Fruit fly (Drosophila melanogaster) whole organism, embryonic: ENCODE measurements around the gene CG7342.

Source experiments
- Antp ChIP-seq: fragments of 200-800 bp; sonication (Bioruptor generic); optimal IDR thresholded peaks from 3 replicates; lab custom pipeline; 2016; ENCODE audit warnings: missing biosample characterization, missing genetic modification characterization
- CG10654 ChIP-seq: fragments of 200-800 bp; sonication (Bioruptor generic); optimal IDR thresholded peaks from 2 replicates; lab custom pipeline; 2016; ENCODE audit warnings: missing biosample characterization, missing genetic modification characterization
- CG11695 ChIP-seq: fragments of 200-800 bp; sonication (Bioruptor generic); IDR thresholded peaks from 3 replicates; pipeline ENCODE4 v1.3.6; 2022; ENCODE audit warnings: missing biosample characterization, missing genetic modification characterization
- CG12659 ChIP-seq: fragments of 200-800 bp; sonication (Bioruptor generic); optimal IDR thresholded peaks from 3 replicates; lab custom pipeline; 2017; ENCODE audit warnings: mild to moderate bottlenecking, missing biosample characterization, missing genetic modification reagents, missing genetic modification characterization
- CG1602 ChIP-seq: fragments of 200-800 bp; sonication (Bioruptor generic); optimal IDR thresholded peaks from 3 replicates; lab custom pipeline; 2016; ENCODE audit warnings: missing biosample characterization, missing genetic modification characterization
- CG1603 ChIP-seq: fragments of 200-800 bp; sonication (Bioruptor generic); optimal IDR thresholded peaks from 2 replicates; lab custom pipeline; 2019; ENCODE audit warnings: missing biosample characterization, mild to moderate bottlenecking, missing genetic modification characterization, moderate library complexity
- CG18476 ChIP-seq: fragments of 200-800 bp; sonication (Bioruptor generic); optimal IDR thresholded peaks from 2 replicates; lab custom pipeline; 2016; ENCODE audit warnings: missing biosample characterization, mild to moderate bottlenecking, missing genetic modification characterization
- CG2199 ChIP-seq: fragments of 200-800 bp; sonication (Bioruptor generic); IDR thresholded peaks from 3 replicates; pipeline ENCODE4 v1.3.6; 2022; ENCODE audit warnings: missing biosample characterization, missing genetic modification characterization
- CG30020 ChIP-seq: fragments of 200-800 bp; optimal IDR thresholded peaks from 2 replicates; lab custom pipeline; 2019; ENCODE audit warnings: missing biosample characterization, mild to moderate bottlenecking, missing genetic modification characterization, moderate library complexity
- CG31224 ChIP-seq: fragments of 200-800 bp; sonication (Bioruptor generic); IDR thresholded peaks from 2 replicates; pipeline ENCODE4 v1.3.6; 2022; ENCODE audit warnings: missing biosample characterization, missing genetic modification characterization
- CG31441 ChIP-seq: fragments of 200-800 bp; sonication (Bioruptor generic); IDR thresholded peaks from 2 replicates; pipeline ENCODE4 v1.3.6; 2022; ENCODE audit warnings: missing biosample characterization, missing genetic modification characterization
- CG3838 ChIP-seq: fragments of 200-800 bp; sonication (Bioruptor generic); optimal IDR thresholded peaks from 3 replicates; lab custom pipeline; 2016; ENCODE audit warnings: missing biosample characterization, missing genetic modification characterization
- CG42726 ChIP-seq: fragments of 200-800 bp; sonication (Bioruptor generic); IDR thresholded peaks from 2 replicates; pipeline ENCODE4 v1.3.6; 2022; ENCODE audit warnings: missing biosample characterization, missing genetic modification characterization; ENCODE audit not compliant: partially characterized antibody
- CG6813 ChIP-seq: fragments of 200-800 bp; sonication (Bioruptor generic); optimal IDR thresholded peaks from 2 replicates; lab custom pipeline; 2017; ENCODE audit warnings: missing biosample characterization, missing genetic modification characterization, mild to moderate bottlenecking, moderate library complexity, missing genetic modification reagents
- CG7357 ChIP-seq: fragments of 200-800 bp; sonication (Bioruptor generic); IDR thresholded peaks from 3 replicates; pipeline ENCODE4 v1.3.6; 2022; ENCODE audit warnings: missing biosample characterization, missing genetic modification characterization
- CG7786 ChIP-seq: fragments of 200-800 bp; sonication (Bioruptor generic); optimal IDR thresholded peaks from 2 replicates; lab custom pipeline; 2016; ENCODE audit warnings: missing biosample characterization, missing genetic modification characterization
- CG8924 ChIP-seq: fragments of 200-800 bp; optimal IDR thresholded peaks from 3 replicates; lab custom pipeline; 2019; ENCODE audit warnings: missing biosample characterization, mild to moderate bottlenecking, missing genetic modification characterization, moderate library complexity
- CG8944 ChIP-seq: fragments of 200-800 bp; sonication (Bioruptor generic); optimal IDR thresholded peaks from 3 replicates; lab custom pipeline; 2016; ENCODE audit warnings: missing biosample characterization, missing genetic modification characterization
- CoRest ChIP-seq: fragments of 200-800 bp; sonication (Bioruptor generic); optimal IDR thresholded peaks from 3 replicates; lab custom pipeline; 2018; ENCODE audit warnings: missing biosample characterization, mild to moderate bottlenecking, missing genetic modification characterization, moderate library complexity
- Dfd ChIP-seq, 2 experiments: fragments of >200 bp; optimal IDR thresholded peaks; 2 replicates each; lab custom pipeline; 2017; ENCODE audit warnings: missing biosample characterization in 2 of 2, missing genetic modification characterization in 2 of 2
- HmgD ChIP-seq: fragments of 200-800 bp; sonication (Bioruptor generic); optimal IDR thresholded peaks from 3 replicates; lab custom pipeline; 2016; ENCODE audit warnings: missing biosample characterization, missing genetic modification characterization
- NfI ChIP-seq: fragments of 200-800 bp; sonication (Bioruptor generic); optimal IDR thresholded peaks from 3 replicates; lab custom pipeline; 2018; ENCODE audit warnings: missing biosample characterization, mild to moderate bottlenecking, missing genetic modification characterization, moderate library complexity
- Oaz ChIP-seq: fragments of 200-800 bp; sonication (Bioruptor generic); IDR thresholded peaks from 2 replicates; pipeline ENCODE4 v1.3.6; 2022; ENCODE audit warnings: missing biosample characterization, missing genetic modification characterization
- Optix ChIP-seq: fragments of 200-800 bp; sonication (Bioruptor generic); IDR thresholded peaks from 3 replicates; pipeline ENCODE4 v1.3.6; 2022; ENCODE audit warnings: missing biosample characterization, missing genetic modification characterization
- Pdp1 ChIP-seq, 2 experiments: fragments of 200-800 bp; sonication (Bioruptor generic); optimal IDR thresholded peaks; 3 replicates each; lab custom pipeline; 2016; ENCODE audit warnings: missing biosample characterization in 2 of 2, missing genetic modification characterization in 2 of 2, mild to moderate bottlenecking in 1 of 2, moderate library complexity in 1 of 2
- Poxn ChIP-seq: fragments of 200-800 bp; sonication (Bioruptor generic); IDR thresholded peaks from 2 replicates; pipeline ENCODE4 v1.3.6; 2022; ENCODE audit warnings: missing biosample characterization, missing genetic modification characterization
- Rfx ChIP-seq: fragments of 200-800 bp; sonication (Bioruptor generic); IDR thresholded peaks from 2 replicates; pipeline ENCODE4 v1.3.6; 2022; ENCODE audit warnings: missing biosample characterization, missing genetic modification characterization
- YL-1 ChIP-seq: fragments of 200-800 bp; sonication (Bioruptor generic); optimal IDR thresholded peaks from 3 replicates; lab custom pipeline; 2017; ENCODE audit warnings: missing biosample characterization, mild to moderate bottlenecking, missing genetic modification characterization
- bigmax ChIP-seq: fragments of 200-800 bp; sonication (Bioruptor generic); optimal IDR thresholded peaks from 2 replicates; lab custom pipeline; 2018; ENCODE audit warnings: missing biosample characterization, mild to moderate bottlenecking, missing genetic modification characterization
- cad ChIP-seq: fragments of >200 bp; optimal IDR thresholded peaks from 2 replicates; lab custom pipeline; 2017; ENCODE audit warnings: missing biosample characterization, missing genetic modification characterization
- cas ChIP-seq: fragments of 200-800 bp; sonication (Bioruptor generic); IDR thresholded peaks from 2 replicates; pipeline ENCODE4 v1.3.6; 2022; ENCODE audit warnings: missing biosample characterization, missing genetic modification characterization
- dan ChIP-seq: fragments of 200-800 bp; sonication (Bioruptor generic); IDR thresholded peaks from 2 replicates; pipeline ENCODE4 v1.3.6; 2022; ENCODE audit warnings: missing biosample characterization, missing genetic modification characterization
- disco-r ChIP-seq: fragments of 200-800 bp; sonication (Bioruptor generic); optimal IDR thresholded peaks from 2 replicates; lab custom pipeline; 2016; ENCODE audit warnings: missing biosample characterization, missing genetic modification characterization
- dmrt11E ChIP-seq: fragments of 200-800 bp; sonication (Bioruptor generic); optimal IDR thresholded peaks from 3 replicates; lab custom pipeline; 2018; ENCODE audit warnings: missing biosample characterization, mild to moderate bottlenecking, missing genetic modification characterization, moderate library complexity
- dysf ChIP-seq: fragments of 200-800 bp; sonication (Bioruptor generic); IDR thresholded peaks from 3 replicates; pipeline ENCODE4 v1.3.6; 2022; ENCODE audit warnings: missing biosample characterization, missing genetic modification characterization
- gcm2 ChIP-seq: fragments of 200-800 bp; sonication (Bioruptor generic); optimal IDR thresholded peaks from 2 replicates; lab custom pipeline; 2016; ENCODE audit warnings: missing biosample characterization, missing genetic modification characterization
- h ChIP-seq: fragments of >200 bp; optimal IDR thresholded peaks from 2 replicates; lab custom pipeline; 2017
- jing ChIP-seq: fragments of 200-800 bp; sonication (Bioruptor generic); optimal IDR thresholded peaks from 2 replicates; lab custom pipeline; 2018; ENCODE audit warnings: missing biosample characterization, mild to moderate bottlenecking, missing genetic modification characterization
- lab ChIP-seq: fragments of 200-800 bp; sonication (Bioruptor generic); optimal IDR thresholded peaks from 3 replicates; lab custom pipeline; 2017; ENCODE audit warnings: missing biosample characterization, missing genetic modification characterization, mild to moderate bottlenecking, moderate library complexity, missing genetic modification reagents
- luna ChIP-seq: fragments of 200-800 bp; sonication (Bioruptor generic); optimal IDR thresholded peaks from 2 replicates; lab custom pipeline; 2016; ENCODE audit warnings: missing biosample characterization, missing genetic modification characterization
- pb ChIP-seq: fragments of 200-800 bp; sonication (Bioruptor generic); optimal IDR thresholded peaks from 3 replicates; lab custom pipeline; 2016; ENCODE audit warnings: missing biosample characterization, missing genetic modification characterization
- pfk ChIP-seq: fragments of 200-800 bp; sonication (Bioruptor generic); optimal IDR thresholded peaks from 2 replicates; lab custom pipeline; 2018; ENCODE audit warnings: missing biosample characterization, mild to moderate bottlenecking, missing genetic modification characterization, moderate library complexity
- rib ChIP-seq: fragments of 200-800 bp; sonication (Bioruptor generic); IDR thresholded peaks from 2 replicates; pipeline ENCODE4 v1.3.6; 2022; ENCODE audit warnings: missing biosample characterization, missing genetic modification characterization
- ro ChIP-seq: fragments of 200-800 bp; sonication (Bioruptor generic); IDR thresholded peaks from 2 replicates; pipeline ENCODE4 v1.3.6; 2022; ENCODE audit warnings: missing biosample characterization, missing genetic modification characterization
- slou ChIP-seq: fragments of 200-800 bp; sonication (Bioruptor generic); optimal IDR thresholded peaks from 3 replicates; lab custom pipeline; 2016; ENCODE audit warnings: missing biosample characterization, missing genetic modification characterization
- so ChIP-seq: fragments of 200-800 bp; sonication (Bioruptor generic); IDR thresholded peaks from 3 replicates; pipeline ENCODE4 v1.3.6; 2022; ENCODE audit warnings: missing biosample characterization, missing genetic modification characterization
- stc ChIP-seq: fragments of 200-800 bp; sonication (Bioruptor generic); IDR thresholded peaks from 2 replicates; pipeline ENCODE4 v1.3.6; 2022; ENCODE audit warnings: missing biosample characterization, missing genetic modification characterization
- tgo ChIP-seq: fragments of 200-800 bp; sonication (Bioruptor generic); IDR thresholded peaks from 3 replicates; pipeline ENCODE4 v1.3.6; 2022; ENCODE audit warnings: missing biosample characterization, missing genetic modification characterization
- tna ChIP-seq: fragments of 200-800 bp; sonication (Bioruptor generic); IDR thresholded peaks from 2 replicates; pipeline ENCODE4 v1.3.6; 2022; ENCODE audit warnings: missing biosample characterization, missing genetic modification characterization; ENCODE audit not compliant: partially characterized antibody
- vfl ChIP-seq: fragments of 200-800 bp; sonication (Bioruptor generic); optimal IDR thresholded peaks from 2 replicates; lab custom pipeline; 2016; ENCODE audit warnings: missing biosample characterization, missing genetic modification characterization
- vvl ChIP-seq: fragments of 200-800 bp; sonication (Bioruptor generic); IDR thresholded peaks from 2 replicates; pipeline ENCODE4 v1.3.6; 2022; ENCODE audit warnings: missing biosample characterization, missing genetic modification characterization
- zfh2 ChIP-seq: fragments of 200-800 bp; sonication (Bioruptor generic); optimal IDR thresholded peaks from 2 replicates; lab custom pipeline; 2016; ENCODE audit warnings: missing biosample characterization, missing genetic modification characterization

Gene CG7342

dm6 chr3R:19648289-19648916 lies 45.2 kb downstream of the CG7342 start, which contains the start of the genes CG6195 and CG31220 (continued):
- no peak for TF ChIP-seq CG7786 (GFP tag; lab: Kevin White, UChicago)
- TF ChIP-seq pfk: no peak
- TF ChIP-seq CG42726 (GFP tag; lab: Robert Waterston, UW): no peak
- no peak for TF ChIP-seq CG8924 (tag; lab: Kevin White, UChicago)
- no peak for TF ChIP-seq CG18476
- TF ChIP-seq pb (GFP tag; lab: Kevin White, UChicago): no peak
- TF ChIP-seq Antp: peak; percentile 13
- peak; percentile 51 for TF ChIP-seq CoRest (tag; lab: Kevin White, UChicago)
- TF ChIP-seq jing: no peak
- no peak for TF ChIP-seq Poxn (GFP tag; lab: Robert Waterston, UW)
- peak; percentile 45 for TF ChIP-seq Rfx (GFP tag; lab: Robert Waterston, UW)
- TF ChIP-seq CG10654 (GFP tag; lab: Kevin White, UChicago): no peak
- TF ChIP-seq vfl (GFP tag; lab: Kevin White, UChicago): no peak
- no peak for TF ChIP-seq cad
- TF ChIP-seq CG8944: no peak
- peak; percentile 94 for TF ChIP-seq bigmax (GFP tag; lab: Kevin White, UChicago)
- peak; percentile 34; the same call in 1 of the 3 replicates for TF ChIP-seq Optix (GFP tag; lab: Robert Waterston, UW)
- no peak for TF ChIP-seq CG31224 (GFP tag; lab: Robert Waterston, UW)
- TF ChIP-seq so (GFP tag; lab: Robert Waterston, UW): no peak
- no peak for TF ChIP-seq gcm2
- peak; percentile 64 for TF ChIP-seq vvl (GFP tag; lab: Robert Waterston, UW)
- TF ChIP-seq stc: no peak
- no peak for TF ChIP-seq YL-1 (GFP tag; lab: Kevin White, UChicago)
- TF ChIP-seq NfI (GFP tag; lab: Kevin White, UChicago): peak; percentile 23
- no peak for TF ChIP-seq cas (GFP tag; lab: Robert Waterston, UW)
- 0 out of 3 replicates have a peak, but pooled peaks have one; percentile 24 for TF ChIP-seq dysf (GFP tag; lab: Robert Waterston, UW)
- TF ChIP-seq zfh2 (GFP tag; lab: Kevin White, UChicago): peak; percentile 24
- TF ChIP-seq CG31441 (GFP tag; lab: Robert Waterston, UW): no peak
- no peak for TF ChIP-seq CG6813
- TF ChIP-seq Dfd (GFP tag; optimal IDR thresholded peaks at IDR 0.05; lab: Kevin White, UChicago): no peak
- TF ChIP-seq CG11695: no peak
- TF ChIP-seq CG12659 (GFP tag; lab: Kevin White, UChicago): peak; percentile 68
- TF ChIP-seq luna (GFP tag; lab: Kevin White, UChicago): no peak
- TF ChIP-seq Pdp1 (GFP tag; optimal IDR thresholded peaks at IDR 0.05; lab: Kevin White, UChicago): peak; percentile 12 to 65
- peak; percentile 22 for TF ChIP-seq HmgD
- no peak for TF ChIP-seq CG3838 (GFP tag; lab: Kevin White, UChicago)
- TF ChIP-seq Oaz (GFP tag; lab: Robert Waterston, UW): no peak
- TF ChIP-seq CG2199 (GFP tag; lab: Robert Waterston, UW): peak; percentile 76; the same call in 1 of the 3 replicates
- no peak for TF ChIP-seq CG7357 (GFP tag; lab: Robert Waterston, UW)
- TF ChIP-seq dmrt11E (tag; lab: Kevin White, UChicago): no peak
- TF ChIP-seq rib (GFP tag; lab: Robert Waterston, UW): 0 out of 2 replicates have a peak, but pooled peaks have one; percentile 8
- TF ChIP-seq slou: no peak
- no peak for TF ChIP-seq dan
- no peak for TF ChIP-seq tgo
- TF ChIP-seq ro (GFP tag; lab: Robert Waterston, UW): no peak
- no peak for TF ChIP-seq disco-r
- TF ChIP-seq CG1603 (tag; lab: Kevin White, UChicago): peak; percentile 100
- TF ChIP-seq tna: no peak
- no peak for TF ChIP-seq h (lab: Kevin White, UChicago)
- TF ChIP-seq CG30020 (tag; lab: Kevin White, UChicago): peak; percentile 90
- no peak for TF ChIP-seq CG1602 (GFP tag; lab: Kevin White, UChicago)
- no peak for TF ChIP-seq lab (GFP tag; lab: Kevin White, UChicago)
